Fruit fly (Drosophila melanogaster) whole organism, embryonic: ENCODE measurements around the gene CG42542.

ENCODE experiments used
- ATbp ChIP-seq: fragments of 200-800 bp; sonication (Bioruptor generic); optimal IDR thresholded peaks from 2 replicates; lab custom pipeline; 2017; ENCODE audit warnings: missing biosample characterization, mild to moderate bottlenecking, missing genetic modification characterization, missing genetic modification reagents
- Antp ChIP-seq: fragments of 200-800 bp; sonication (Bioruptor generic); optimal IDR thresholded peaks from 3 replicates; lab custom pipeline; 2016; ENCODE audit warnings: missing biosample characterization, missing genetic modification characterization
- B-H2 ChIP-seq: fragments of 200-800 bp; sonication (Bioruptor generic); optimal IDR thresholded peaks from 2 replicates; lab custom pipeline; 2018; ENCODE audit warnings: missing biosample characterization, mild to moderate bottlenecking, missing genetic modification characterization
- CG11723 ChIP-seq: fragments of 200-800 bp; sonication (Bioruptor generic); optimal IDR thresholded peaks from 2 replicates; lab custom pipeline; 2017; ENCODE audit warnings: missing biosample characterization, mild to moderate bottlenecking, missing genetic modification characterization
- CG12942 ChIP-seq: fragments of 200-800 bp; sonication (Bioruptor generic); optimal IDR thresholded peaks from 3 replicates; lab custom pipeline; 2016; ENCODE audit warnings: missing biosample characterization, missing genetic modification characterization
- CG13894 ChIP-seq: fragments of 200-800 bp; sonication (Bioruptor generic); optimal IDR thresholded peaks from 3 replicates; lab custom pipeline; 2018; ENCODE audit warnings: missing biosample characterization, mild to moderate bottlenecking, missing genetic modification characterization, moderate library complexity
- CG16813 ChIP-seq: fragments of 200-800 bp; sonication (Bioruptor generic); IDR thresholded peaks from 3 replicates; pipeline ENCODE4 v1.3.6; 2022; ENCODE audit warnings: missing biosample characterization, missing genetic modification characterization; ENCODE audit not compliant: partially characterized antibody
- CG17328 ChIP-seq: fragments of 200-800 bp; sonication (Bioruptor generic); IDR thresholded peaks from 2 replicates; pipeline ENCODE4 v1.3.6; 2022; ENCODE audit warnings: missing biosample characterization, missing genetic modification characterization
- CG30431 ChIP-seq: fragments of 200-800 bp; sonication (Bioruptor generic); optimal IDR thresholded peaks from 2 replicates; lab custom pipeline; 2017; ENCODE audit warnings: missing biosample characterization, missing genetic modification characterization
- CG31365 ChIP-seq: fragments of 200-800 bp; sonication (Bioruptor generic); optimal IDR thresholded peaks from 2 replicates; lab custom pipeline; 2018; ENCODE audit warnings: missing biosample characterization, mild to moderate bottlenecking, missing genetic modification characterization
- CG31441 ChIP-seq: fragments of 200-800 bp; sonication (Bioruptor generic); IDR thresholded peaks from 2 replicates; pipeline ENCODE4 v1.3.6; 2022; ENCODE audit warnings: missing biosample characterization, missing genetic modification characterization
- CG32772 ChIP-seq: fragments of 200-800 bp; sonication (Bioruptor generic); IDR thresholded peaks from 2 replicates; pipeline ENCODE4 v1.3.6; 2022; ENCODE audit warnings: missing biosample characterization, missing genetic modification characterization
- CG3281 ChIP-seq: fragments of 200-800 bp; sonication (Bioruptor generic); optimal IDR thresholded peaks from 3 replicates; lab custom pipeline; 2017; ENCODE audit warnings: missing biosample characterization, mild to moderate bottlenecking, missing genetic modification characterization
- CG4282 ChIP-seq: fragments of 200-800 bp; sonication (Bioruptor generic); optimal IDR thresholded peaks from 2 replicates; lab custom pipeline; 2016; ENCODE audit warnings: missing biosample characterization, missing genetic modification characterization
- CG4328 ChIP-seq: fragments of 200-800 bp; sonication (Bioruptor generic); optimal IDR thresholded peaks from 3 replicates; lab custom pipeline; 2017; ENCODE audit warnings: missing biosample characterization, missing genetic modification reagents, missing genetic modification characterization
- CG4617 ChIP-seq: fragments of 200-800 bp; sonication (Bioruptor generic); optimal IDR thresholded peaks from 3 replicates; lab custom pipeline; 2016; ENCODE audit warnings: missing biosample characterization, missing genetic modification characterization, borderline replicate concordance
- CG4707 ChIP-seq: fragments of 200-800 bp; sonication (Bioruptor generic); optimal IDR thresholded peaks from 2 replicates; lab custom pipeline; 2018; ENCODE audit warnings: missing biosample characterization, mild to moderate bottlenecking, missing genetic modification characterization, moderate library complexity
- CG6854 ChIP-seq: fragments of 200-800 bp; sonication (Bioruptor generic); optimal IDR thresholded peaks from 3 replicates; lab custom pipeline; 2017; ENCODE audit warnings: missing biosample characterization, mild to moderate bottlenecking, missing genetic modification characterization
- CG7372 ChIP-seq: fragments of 200-800 bp; sonication (Bioruptor generic); IDR thresholded peaks from 2 replicates; pipeline ENCODE4 v1.3.6; 2022; ENCODE audit warnings: missing biosample characterization, missing genetic modification characterization
- CG8765 ChIP-seq: fragments of 200-800 bp; sonication (Bioruptor generic); IDR thresholded peaks from 2 replicates; pipeline ENCODE4 v1.3.6; 2022; ENCODE audit warnings: missing biosample characterization, missing genetic modification characterization
- CG9817 ChIP-seq: fragments of 200-800 bp; sonication (Bioruptor generic); optimal IDR thresholded peaks from 2 replicates; lab custom pipeline; 2018; ENCODE audit warnings: missing biosample characterization, mild to moderate bottlenecking, missing genetic modification characterization, moderate library complexity
- Fer2 ChIP-seq: fragments of 200-800 bp; sonication (Bioruptor generic); optimal IDR thresholded peaks from 2 replicates; lab custom pipeline; 2018; ENCODE audit warnings: missing biosample characterization, mild to moderate bottlenecking, missing genetic modification characterization, moderate library complexity
- GATAe ChIP-seq: fragments of 200-800 bp; sonication (Bioruptor generic); conservative IDR thresholded peaks from 2 replicates; pipeline ENCODE4 v1.3.6; 2022; ENCODE audit warnings: missing biosample characterization, missing genetic modification characterization
- HHEX ChIP-seq: fragments of 200-800 bp; sonication (Bioruptor generic); optimal IDR thresholded peaks from 3 replicates; lab custom pipeline; 2017; ENCODE audit warnings: missing biosample characterization, mild to moderate bottlenecking, missing genetic modification characterization, missing genetic modification reagents
- HLH3B ChIP-seq: fragments of 200-800 bp; sonication (Bioruptor generic); IDR thresholded peaks from 2 replicates; pipeline ENCODE4 v1.3.6; 2022; ENCODE audit warnings: missing biosample characterization, missing genetic modification characterization
- HLH4C ChIP-seq: fragments of 200-800 bp; sonication (Bioruptor generic); IDR thresholded peaks from 3 replicates; pipeline ENCODE4 v1.3.6; 2022; ENCODE audit warnings: missing biosample characterization, missing genetic modification characterization; ENCODE audit not compliant: partially characterized antibody
- Hr3 ChIP-seq: fragments of 200-800 bp; sonication (Bioruptor generic); optimal IDR thresholded peaks from 3 replicates; lab custom pipeline; 2016; ENCODE audit warnings: missing biosample characterization, missing genetic modification characterization
- Jarid2 ChIP-seq: fragments of 200-800 bp; sonication (Bioruptor generic); optimal IDR thresholded peaks from 3 replicates; lab custom pipeline; 2017; ENCODE audit warnings: mild to moderate bottlenecking, missing biosample characterization, missing genetic modification reagents, missing genetic modification characterization
- Mad ChIP-seq: fragments of 200-800 bp; sonication (Bioruptor generic); optimal IDR thresholded peaks from 2 replicates; lab custom pipeline; 2016; ENCODE audit warnings: missing biosample characterization, missing genetic modification characterization
- Spps ChIP-seq: fragments of 200-800 bp; sonication (Bioruptor generic); optimal IDR thresholded peaks from 2 replicates; lab custom pipeline; 2018; ENCODE audit warnings: missing biosample characterization, mild to moderate bottlenecking, missing genetic modification characterization
- Xbp1 ChIP-seq: fragments of 200-800 bp; sonication (Bioruptor generic); optimal IDR thresholded peaks from 3 replicates; lab custom pipeline; 2016; ENCODE audit warnings: missing biosample characterization, mild to moderate bottlenecking, missing genetic modification characterization
- Xrp1 ChIP-seq: fragments of 200-800 bp; sonication (Bioruptor generic); IDR thresholded peaks from 2 replicates; pipeline ENCODE4 v1.3.6; 2022; ENCODE audit warnings: missing biosample characterization, missing genetic modification characterization
- abd-A ChIP-seq: fragments of 200-800 bp; sonication (Bioruptor generic); optimal IDR thresholded peaks from 3 replicates; lab custom pipeline; 2019; ENCODE audit warnings: missing biosample characterization, mild to moderate bottlenecking, missing genetic modification characterization, moderate library complexity
- caup ChIP-seq: fragments of 200-800 bp; sonication (Bioruptor generic); optimal IDR thresholded peaks from 3 replicates; lab custom pipeline; 2017; ENCODE audit warnings: missing biosample characterization, mild to moderate bottlenecking, missing genetic modification characterization, moderate library complexity; ENCODE audit not compliant: severe bottlenecking
- crol ChIP-seq: fragments of 200-800 bp; sonication (Bioruptor generic); IDR thresholded peaks from 2 replicates; pipeline ENCODE4 v1.3.6; 2022; ENCODE audit warnings: missing biosample characterization, missing genetic modification characterization
- emc ChIP-seq: fragments of 200-800 bp; sonication (Bioruptor generic); optimal IDR thresholded peaks from 2 replicates; lab custom pipeline; 2016; ENCODE audit warnings: missing biosample characterization, missing genetic modification characterization
- gro ChIP-seq: fragments of 200-800 bp; sonication (Bioruptor generic); optimal IDR thresholded peaks from 2 replicates; lab custom pipeline; 2016; ENCODE audit warnings: missing biosample characterization, missing genetic modification characterization
- hb ChIP-seq: fragments of 200-800 bp; sonication (Bioruptor generic); IDR thresholded peaks from 3 replicates; pipeline ENCODE4 v1.3.6; 2022; ENCODE audit warnings: missing biosample characterization, missing genetic modification characterization; ENCODE audit not compliant: partially characterized antibody
- jigr1 ChIP-seq: fragments of 200-800 bp; sonication (Bioruptor generic); IDR thresholded peaks from 3 replicates; pipeline ENCODE4 v1.3.6; 2022; ENCODE audit warnings: missing biosample characterization, missing genetic modification characterization
- kah ChIP-seq: fragments of 200-800 bp; sonication (Bioruptor generic); optimal IDR thresholded peaks from 2 replicates; lab custom pipeline; 2018; ENCODE audit warnings: missing biosample characterization, mild to moderate bottlenecking, missing genetic modification characterization
- lbe ChIP-seq: fragments of 200-800 bp; sonication (Bioruptor generic); optimal IDR thresholded peaks from 2 replicates; lab custom pipeline; 2016; ENCODE audit warnings: missing biosample characterization, mild to moderate bottlenecking, missing genetic modification characterization
- nau ChIP-seq: fragments of 200-800 bp; sonication (Bioruptor generic); optimal IDR thresholded peaks from 3 replicates; lab custom pipeline; 2017; ENCODE audit warnings: missing biosample characterization, mild to moderate bottlenecking, missing genetic modification characterization, missing genetic modification reagents
- onecut ChIP-seq: fragments of 200-800 bp; sonication (Bioruptor generic); IDR thresholded peaks from 2 replicates; pipeline ENCODE4 v1.3.6; 2022; ENCODE audit warnings: missing biosample characterization, missing genetic modification characterization
- pnt ChIP-seq: fragments of 200-800 bp; sonication (Bioruptor generic); optimal IDR thresholded peaks from 3 replicates; lab custom pipeline; 2016; ENCODE audit warnings: missing biosample characterization, missing genetic modification characterization
- row ChIP-seq: fragments of 200-800 bp; sonication (Bioruptor generic); IDR thresholded peaks from 3 replicates; pipeline ENCODE4 v1.3.6; 2022; ENCODE audit warnings: missing biosample characterization, missing genetic modification characterization
- run ChIP-seq: fragments of 200-800 bp; sonication (Bioruptor generic); optimal IDR thresholded peaks from 3 replicates; lab custom pipeline; 2018; ENCODE audit warnings: missing biosample characterization, mild to moderate bottlenecking, missing genetic modification characterization
- sens ChIP-seq: fragments of 200-800 bp; sonication (Bioruptor generic); peaks from one replicate; lab custom pipeline; 2016; ENCODE audit warnings: missing biosample characterization, missing genetic modification characterization
- sug ChIP-seq: fragments of 200-800 bp; optimal IDR thresholded peaks from 2 replicates; lab custom pipeline; 2019; ENCODE audit warnings: missing biosample characterization, mild to moderate bottlenecking, missing genetic modification characterization, moderate library complexity
- trem ChIP-seq: fragments of 200-800 bp; optimal IDR thresholded peaks from 3 replicates; lab custom pipeline; 2019; ENCODE audit warnings: missing biosample characterization, mild to moderate bottlenecking, missing genetic modification characterization, moderate library complexity
- zfh2 ChIP-seq: fragments of 200-800 bp; sonication (Bioruptor generic); optimal IDR thresholded peaks from 2 replicates; lab custom pipeline; 2016; ENCODE audit warnings: missing biosample characterization, missing genetic modification characterization

CG42542 gene

DNA sequence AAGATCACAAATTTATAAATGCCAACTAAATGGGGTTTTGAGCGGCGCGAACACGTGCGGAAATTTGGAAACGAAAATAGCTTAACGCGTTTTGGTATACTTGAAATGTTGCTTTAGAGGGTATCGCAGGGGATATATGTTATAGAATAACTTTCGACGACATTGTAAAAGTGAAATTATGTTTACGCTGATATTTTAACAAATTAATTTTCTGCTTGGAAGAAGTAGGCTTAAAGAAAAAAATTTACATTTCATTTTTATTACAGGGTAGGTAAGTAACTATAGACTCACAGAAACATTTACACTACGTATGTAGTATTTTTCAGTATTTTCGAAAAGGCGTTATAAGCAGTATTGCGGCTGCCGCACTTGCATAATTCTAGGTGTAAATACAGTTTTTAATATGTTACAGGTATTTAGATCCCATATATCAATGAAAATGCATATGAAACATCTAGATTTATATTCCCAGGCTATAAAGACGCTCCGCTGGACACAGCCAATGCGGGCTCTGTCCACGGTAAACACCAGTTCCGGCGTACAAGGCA is 33.0 kb downstream of the CG42542 start, which contains the start of the genes Art3 and mRpS10 (continued):
- TF ChIP-seq HLH4C (GFP tag; lab: Robert Waterston, UW) (no peak), ATbp (GFP tag; lab: Kevin White, UChicago) (peak; percentile 99), CG3281 (GFP tag; lab: Kevin White, UChicago) (peak; percentile 100), CG7372 (GFP tag; lab: Robert Waterston, UW) (peak; percentile 100), abd-A (no peak), run (tag; lab: Kevin White, UChicago) (peak; percentile 100), CG4707 (GFP tag; lab: Kevin White, UChicago) (peak; percentile 98), sens (GFP tag; lab: Kevin White, UChicago) (peak; percentile 100), CG16813 (GFP tag; lab: Robert Waterston, UW) (no peak), CG13894 (tag; lab: Kevin White, UChicago) (peak; percentile 100), CG31365 (peak; percentile 95), HLH3B (GFP tag; lab: Robert Waterston, UW) (peak; percentile 100), CG6854 (GFP tag; lab: Kevin White, UChicago) (peak; percentile 99), Xrp1 (peak; percentile 100), Jarid2 (no peak), Antp (GFP tag; lab: Kevin White, UChicago) (peak; percentile 100), crol (GFP tag; lab: Robert Waterston, UW) (peak; percentile 93), trem (tag; lab: Kevin White, UChicago) (peak; percentile 98), onecut (GFP tag; lab: Robert Waterston, UW) (peak; percentile 99), Spps (tag; lab: Kevin White, UChicago) (peak; percentile 100), CG32772 (GFP tag; lab: Robert Waterston, UW) (peak; percentile 100), CG4617 (peak; percentile 100), CG4282 (peak; percentile 98), sug (peak; percentile 100), GATAe (GFP tag; lab: Robert Waterston, UW) (peak; percentile 100), Mad (GFP tag; lab: Kevin White, UChicago) (peak; percentile 100), jigr1 (GFP tag; lab: Robert Waterston, UW) (peak; percentile 99), nau (GFP tag; lab: Kevin White, UChicago) (no peak), CG17328 (GFP tag; lab: Robert Waterston, UW) (peak; percentile 100), Fer2 (peak; percentile 100), hb (GFP tag; lab: Robert Waterston, UW) (no peak), CG11723 (peak; percentile 99), Hr3 (peak; percentile 100), gro (GFP tag; lab: Kevin White, UChicago) (peak; percentile 100), row (GFP tag; lab: Robert Waterston, UW) (peak; percentile 100), emc (GFP tag; lab: Kevin White, UChicago) (peak; percentile 100), caup (peak; percentile 100), zfh2 (GFP tag; lab: Kevin White, UChicago) (peak; percentile 100), B-H2 (GFP tag; lab: Kevin White, UChicago) (peak; percentile 100), CG31441 (GFP tag; lab: Robert Waterston, UW) (peak; percentile 100), Xbp1 (GFP tag; lab: Kevin White, UChicago) (peak; percentile 100), pnt (GFP tag; lab: Kevin White, UChicago) (peak; percentile 100), CG9817 (peak; percentile 100), CG12942 (GFP tag; lab: Kevin White, UChicago) (peak; percentile 100), kah (GFP tag; lab: Kevin White, UChicago) (peak; percentile 99), CG8765 (GFP tag; lab: Robert Waterston, UW) (peak; percentile 100), CG4328 (GFP tag; lab: Kevin White, UChicago) (peak; percentile 100), HHEX (GFP tag; lab: Kevin White, UChicago) (peak; percentile 100), lbe (GFP tag; lab: Kevin White, UChicago) (peak; percentile 99), CG30431 (GFP tag; lab: Kevin White, UChicago) (peak; percentile 100)
